Worm (Caenorhabditis elegans): ENCODE data around the gene mev-1.

ce11 chrIII:10326327-10326726, 7.8 kb upstream of the mev-1 start:
- TF ChIP-seq pha-4 (GFP tag; IDR thresholded peaks at IDR 0.05) (no peak), pha-4 (tag; optimal IDR thresholded peaks at IDR 0.05) (no peak), ztf-11 (tag; optimal IDR thresholded peaks at IDR 0.05) (no peak), nhr-28 (tag; optimal IDR thresholded peaks at IDR 0.05) (no peak), zip-2 (tag; optimal IDR thresholded peaks at IDR 0.05) (no peak), mxl-3 (GFP tag; optimal IDR thresholded peaks at IDR 0.05) (no peak)

Data from whole organism, L4 larva.